Worm (Caenorhabditis elegans) whole organism, L1 larva: ENCODE data around the gene rsa-2.

Experiments used
- C04F5.9 ChIP-seq: sonication (generic microtip); optimal IDR thresholded peaks from 2 replicates; lab custom pipeline; 2016; ENCODE audit warnings: missing genetic modification characterization, missing compliant biosample characterization
- C16A3.4 ChIP-seq: fragments of 150-350 bp; optimal IDR thresholded peaks from 2 replicates; lab custom pipeline; 2014; ENCODE audit warnings: missing biosample characterization, missing genetic modification characterization
- C34B4.2 ChIP-seq: sonication (generic microtip); optimal IDR thresholded peaks from 2 replicates; lab custom pipeline; 2017; ENCODE audit warnings: mild to moderate bottlenecking, missing genetic modification characterization, missing compliant biosample characterization
- F16B12.6 ChIP-seq: fragments of 150-350 bp; optimal IDR thresholded peaks from 2 replicates; lab custom pipeline; 2014; ENCODE audit warnings: missing biosample characterization, missing genetic modification characterization
- Y116A8C.19 ChIP-seq: sonication (generic microtip); optimal IDR thresholded peaks from 2 replicates; lab custom pipeline; 2016; ENCODE audit warnings: missing compliant biosample characterization, missing genetic modification characterization, borderline replicate concordance
- blmp-1 ChIP-seq: fragments of 150-350 bp; optimal IDR thresholded peaks from 2 replicates; lab custom pipeline; 2014; ENCODE audit warnings: missing biosample characterization, missing genetic modification characterization
- ceh-63 ChIP-seq: fragments of 200-800 bp; sonication (Bioruptor generic); optimal IDR thresholded peaks from 2 replicates; lab custom pipeline; 2018; ENCODE audit warnings: mild to moderate bottlenecking, missing genetic modification characterization, missing compliant biosample characterization
- ceh-8 ChIP-seq: fragments of 200-800 bp; sonication (Bioruptor generic); optimal IDR thresholded peaks from 2 replicates; lab custom pipeline; 2018; ENCODE audit warnings: mild to moderate bottlenecking, missing genetic modification characterization, moderate library complexity, missing compliant biosample characterization
- ceh-90 ChIP-seq: sonication (generic microtip); optimal IDR thresholded peaks from 2 replicates; lab custom pipeline; 2016; ENCODE audit warnings: missing genetic modification characterization, missing compliant biosample characterization
- ces-1 ChIP-seq: fragments of 150-350 bp; optimal IDR thresholded peaks from 2 replicates; lab custom pipeline; 2014; ENCODE audit warnings: missing biosample characterization, missing genetic modification reagents, missing genetic modification characterization
- dpl-1 ChIP-seq, 3 experiments: fragments of 150-350 bp in 2 of 3; sonication (generic microtip) in 1 of 3; optimal IDR thresholded peaks; 2 replicates each; lab custom pipeline; 2014 to 2017; ENCODE audit warnings: missing biosample characterization in 3 of 3, missing genetic modification characterization in 3 of 3, missing genetic modification reagents in 3 of 3
- efl-1 ChIP-seq, 4 experiments: fragments of 150-350 bp; optimal IDR thresholded peaks in 3 of 4; peaks in 1 of 4; 1 replicate in 1 of 4; 2 replicates in 3 of 4; lab custom pipeline; 2014; ENCODE audit warnings: missing biosample characterization in 2 of 4, missing genetic modification characterization in 2 of 4, missing genetic modification reagents in 2 of 4
- elt-2 ChIP-seq: sonication (generic microtip); optimal IDR thresholded peaks from 2 replicates; lab custom pipeline; 2016; ENCODE audit warnings: missing genetic modification characterization, mild to moderate bottlenecking, inconsistent platforms, missing compliant biosample characterization, missing genetic modification reagents
- elt-3 ChIP-seq, 6 experiments: fragments of 150-350 bp in 1 of 6; sonication (generic microtip); optimal IDR thresholded peaks; 2 replicates each; lab custom pipeline; 2017 to 2018; ENCODE audit warnings: missing biosample characterization in 6 of 6, missing genetic modification characterization in 6 of 6, inconsistent platforms in 1 of 6
- isw-1 ChIP-seq: fragments of 200-800 bp; sonication (Bioruptor generic); IDR thresholded peaks from 2 replicates; pipeline ENCODE4 v1.3.6; 2022; ENCODE audit warnings: missing genetic modification characterization, missing compliant biosample characterization
- jun-1 ChIP-seq: fragments of 150-350 bp; optimal IDR thresholded peaks from 2 replicates; lab custom pipeline; 2014; ENCODE audit warnings: missing biosample characterization, missing genetic modification reagents, missing genetic modification characterization
- lin-15B ChIP-seq: fragments of 150-350 bp; sonication (generic microtip); optimal IDR thresholded peaks from 3 replicates; lab custom pipeline; 2014; ENCODE audit warnings: missing biosample characterization, missing genetic modification characterization
- lin-35 ChIP-seq, 2 experiments: fragments of 150-350 bp; optimal IDR thresholded peaks; 2 replicates each; lab custom pipeline; 2014; ENCODE audit warnings: missing biosample characterization in 2 of 2, missing genetic modification characterization in 2 of 2, missing genetic modification reagents in 2 of 2
- lsy-2 ChIP-seq, 2 experiments: fragments of 150-350 bp; optimal IDR thresholded peaks; 2 replicates each; lab custom pipeline; 2014; ENCODE audit warnings: missing biosample characterization in 2 of 2, missing genetic modification characterization in 2 of 2
- mab-9 ChIP-seq: fragments of 200-800 bp; sonication (Bioruptor generic); IDR thresholded peaks from 2 replicates; pipeline ENCODE4 v1.3.6; 2022; ENCODE audit warnings: missing genetic modification reagents, missing genetic modification characterization, missing compliant biosample characterization
- mep-1 ChIP-seq: fragments of 150-350 bp; optimal IDR thresholded peaks from 2 replicates; lab custom pipeline; 2014; ENCODE audit warnings: missing biosample characterization, missing genetic modification characterization
- nhr-47 ChIP-seq: sonication (generic microtip); optimal IDR thresholded peaks from 2 replicates; lab custom pipeline; 2016; ENCODE audit warnings: mild to moderate bottlenecking, missing genetic modification characterization, moderate library complexity, missing compliant biosample characterization
- nhr-77 ChIP-seq: fragments of 150-350 bp; optimal IDR thresholded peaks from 2 replicates; lab custom pipeline; 2014; ENCODE audit warnings: missing biosample characterization, missing genetic modification characterization
- nhr-84 ChIP-seq: sonication (generic microtip); optimal IDR thresholded peaks from 2 replicates; lab custom pipeline; 2017; ENCODE audit warnings: missing biosample characterization, missing genetic modification characterization
- nhr-85 ChIP-seq: sonication (generic microtip); peaks from one replicate; lab custom pipeline; 2016; ENCODE audit warnings: missing genetic modification characterization, inconsistent platforms, missing compliant biosample characterization
- nhr-90 ChIP-seq: sonication (generic microtip); optimal IDR thresholded peaks from 2 replicates; lab custom pipeline; 2016; ENCODE audit warnings: mild to moderate bottlenecking, missing genetic modification characterization, missing compliant biosample characterization; ENCODE audit not compliant: poor library complexity
- pag-3 ChIP-seq: sonication (generic microtip); optimal IDR thresholded peaks from 2 replicates; lab custom pipeline; 2017; ENCODE audit warnings: missing genetic modification characterization, mild to moderate bottlenecking, missing compliant biosample characterization, antibody characterized with exemption, borderline replicate concordance; ENCODE audit not compliant: insufficient read depth
- pax-3 ChIP-seq: fragments of 200-800 bp; sonication (Bioruptor generic); optimal IDR thresholded peaks from 2 replicates; lab custom pipeline; 2018; ENCODE audit warnings: mild to moderate bottlenecking, missing genetic modification characterization, moderate library complexity, missing compliant biosample characterization
- pqm-1 ChIP-seq: sonication (generic microtip); optimal IDR thresholded peaks from 3 replicates; lab custom pipeline; 2017; ENCODE audit warnings: missing biosample characterization, missing genetic modification characterization
- skn-1 ChIP-seq: fragments of 150-350 bp; optimal IDR thresholded peaks from 2 replicates; lab custom pipeline; 2014; ENCODE audit warnings: missing biosample characterization, missing genetic modification characterization
- snpc-4 ChIP-seq: fragments of 150-350 bp; optimal IDR thresholded peaks from 2 replicates; lab custom pipeline; 2014; ENCODE audit warnings: missing biosample characterization, missing genetic modification characterization
- snu-23 ChIP-seq: sonication (generic microtip); optimal IDR thresholded peaks from 2 replicates; lab custom pipeline; 2016; ENCODE audit warnings: missing genetic modification characterization, missing compliant biosample characterization
- sox-4 ChIP-seq: sonication (generic microtip); optimal IDR thresholded peaks from 2 replicates; lab custom pipeline; 2016; ENCODE audit warnings: missing genetic modification characterization, missing compliant biosample characterization
- sup-37 ChIP-seq: fragments of 200-800 bp; sonication (Bioruptor generic); optimal IDR thresholded peaks from 2 replicates; lab custom pipeline; 2018; ENCODE audit warnings: mild to moderate bottlenecking, missing genetic modification characterization, missing compliant biosample characterization
- tlp-1 ChIP-seq: fragments of 150-350 bp; optimal IDR thresholded peaks from 2 replicates; lab custom pipeline; 2014; ENCODE audit warnings: missing biosample characterization, missing genetic modification characterization
- unc-98 ChIP-seq: fragments of 200-800 bp; sonication (Bioruptor generic); IDR thresholded peaks from 2 replicates; pipeline ENCODE4 v1.3.6; 2022; ENCODE audit warnings: missing genetic modification characterization, missing compliant biosample characterization
- ztf-11 ChIP-seq, 2 experiments: sonication (generic microtip); optimal IDR thresholded peaks; 2 replicates each; lab custom pipeline; 2016 to 2017; ENCODE audit warnings: missing genetic modification characterization in 2 of 2, missing biosample characterization in 1 of 2, missing compliant biosample characterization in 1 of 2

rsa-2 gene

DNA sequence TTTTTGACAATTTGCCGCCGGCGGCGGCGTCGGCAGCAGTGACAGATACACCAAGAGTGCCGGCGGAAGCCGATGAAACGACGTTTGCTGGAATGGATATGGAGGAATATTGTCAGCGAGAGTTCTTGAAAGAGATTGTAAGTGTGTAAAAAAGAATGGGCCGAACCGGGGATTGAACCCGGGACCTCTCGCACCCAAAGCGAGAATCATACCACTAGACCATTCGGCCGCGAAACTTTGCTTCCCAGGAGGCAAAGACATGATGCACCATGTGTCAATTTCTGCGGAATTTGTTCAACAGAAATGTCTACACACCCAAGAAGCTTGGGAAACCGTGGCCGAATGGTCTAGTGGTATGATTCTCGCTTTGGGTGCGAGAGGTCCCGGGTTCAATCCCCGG is 3.4 kb downstream of the rsa-2 start (continued):
- no peak for TF ChIP-seq Y116A8C.19 (tag; lab: Kevin White, UChicago)
- TF ChIP-seq jun-1 (tag; lab: Kevin White, UChicago), result peak; percentile 89
- no peak for TF ChIP-seq pag-3 (tag; lab: Kevin White, UChicago)
- TF ChIP-seq sox-4 (tag; lab: Kevin White, UChicago), result peak; percentile 50
- no peak for TF ChIP-seq nhr-84
- TF ChIP-seq ceh-63 (GFP tag; lab: Kevin White, UChicago), result peak; percentile 19
- TF ChIP-seq nhr-90 (tag; lab: Kevin White, UChicago), result peak; percentile 93
- TF ChIP-seq skn-1 (tag; lab: Kevin White, UChicago), result peak; percentile 79
- peak; percentile 69 for TF ChIP-seq F16B12.6
- peak; percentile 85 for TF ChIP-seq mab-9 (GFP tag; lab: Robert Waterston, UW)
- TF ChIP-seq dpl-1 (GFP tag; optimal IDR thresholded peaks at IDR 0.05; lab: Kevin White, UChicago), result peak; percentile 58 to 78 (median 77)
- peak in 1 of 2 experiments; percentile 57 for TF ChIP-seq ztf-11 (tag; optimal IDR thresholded peaks at IDR 0.05; lab: Kevin White, UChicago)
- peak; percentile 77 for TF ChIP-seq mep-1
- no peak for TF ChIP-seq C34B4.2 (tag; lab: Kevin White, UChicago)
- no peak for TF ChIP-seq pax-3 (tag; lab: Kevin White, UChicago)
- peak; percentile 69 for TF ChIP-seq unc-98 (GFP tag; lab: Robert Waterston, UW)
- TF ChIP-seq snpc-4 (tag; lab: Kevin White, UChicago), result peak; percentile 68
- no peak for TF ChIP-seq ceh-90 (tag; lab: Kevin White, UChicago)
- peak; percentile 81 for TF ChIP-seq C16A3.4 (tag; lab: Kevin White, UChicago)
- TF ChIP-seq efl-1 (optimal IDR thresholded peaks at IDR 0.05; lab: Kevin White, UChicago), result peak; percentile 63 to 82
- peak; percentile 75 to 98 for TF ChIP-seq efl-1 (GFP tag; optimal IDR thresholded peaks at IDR 0.05 in 1 of 2; lab: Kevin White, UChicago)
- peak; percentile 52 for TF ChIP-seq C04F5.9 (tag; lab: Kevin White, UChicago)
- TF ChIP-seq nhr-85, result peak; percentile 90
- TF ChIP-seq ces-1, result no peak
- peak; percentile 66 for TF ChIP-seq isw-1 (GFP tag; lab: Robert Waterston, UW)
- TF ChIP-seq lin-15B (tag; lab: Kevin White, UChicago), result no peak
- peak; percentile 59 for TF ChIP-seq ceh-8
- TF ChIP-seq tlp-1 (tag; lab: Kevin White, UChicago), result no peak
- peak; percentile 93 for TF ChIP-seq nhr-47 (tag; lab: Kevin White, UChicago)
- TF ChIP-seq elt-3 (tag; optimal IDR thresholded peaks at IDR 0.05; lab: Kevin White, UChicago), result peak in 3 of 6 experiments; percentile 4 to 76 (median 5)
- peak; percentile 47 for TF ChIP-seq elt-2 (tag; lab: Kevin White, UChicago)
- TF ChIP-seq, all 84 proteins: peak for 54

- TF ChIP-seq efl-1 (optimal IDR thresholded peaks at IDR 0.05; lab: Kevin White, UChicago) (no peak), efl-1 (GFP tag; optimal IDR thresholded peaks at IDR 0.05 in 1 of 2; lab: Kevin White, UChicago) (peak in 1 of 2 experiments; percentile 33), snu-23 (GFP tag; lab: Kevin White, UChicago) (no peak)
Observed at ce11 chrIII:11068553-11068952, 5.3 kb downstream of the rsa-2 start, which contains the start of gene W09D6.1. W09D6.1 (plus strand) TSS chrIII:11068853.

ce11 chrIII:11069265-11069664 is 6.0 kb downstream of the rsa-2 start:
- no peak for TF ChIP-seq efl-1 (optimal IDR thresholded peaks at IDR 0.05; lab: Kevin White, UChicago)
- peak in 1 of 2 experiments; percentile 16 for TF ChIP-seq efl-1 (GFP tag; optimal IDR thresholded peaks at IDR 0.05 in 1 of 2; lab: Kevin White, UChicago)
- TF ChIP-seq C16A3.4 (tag; lab: Kevin White, UChicago), result no peak

DNA sequence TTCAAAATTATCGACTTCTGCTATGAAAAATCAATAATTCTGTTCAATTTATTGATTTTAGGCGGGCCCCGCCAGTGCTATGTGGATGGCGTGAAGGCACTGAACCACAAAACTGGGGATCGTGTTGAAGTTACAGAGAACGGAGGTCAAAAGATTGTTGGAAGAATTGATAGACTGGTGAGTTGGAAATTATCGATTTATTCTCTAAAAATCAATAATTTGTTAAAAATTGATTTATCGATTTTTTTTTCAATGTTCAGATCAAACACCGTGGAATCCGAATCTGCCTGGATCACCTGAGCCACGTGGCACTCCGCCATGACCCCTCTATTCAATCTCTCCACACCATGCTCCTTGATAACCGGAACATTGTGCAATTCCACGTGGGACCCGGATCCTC is 6.9 kb downstream of the rsa-2 start:
- TF ChIP-seq pqm-1 (tag; lab: Kevin White, UChicago), result no peak
- no peak for TF ChIP-seq nhr-77 (tag; lab: Kevin White, UChicago)
- TF ChIP-seq dpl-1 (GFP tag; optimal IDR thresholded peaks at IDR 0.05; lab: Kevin White, UChicago), result no peak
- TF ChIP-seq lin-35 (GFP tag; optimal IDR thresholded peaks at IDR 0.05; lab: Kevin White, UChicago), result no peak
- no peak for TF ChIP-seq nhr-47 (tag; lab: Kevin White, UChicago)
- no peak for TF ChIP-seq blmp-1 (tag; lab: Kevin White, UChicago)
- no peak for TF ChIP-seq ceh-90 (tag; lab: Kevin White, UChicago)
- TF ChIP-seq lsy-2 (tag; optimal IDR thresholded peaks at IDR 0.05; lab: Kevin White, UChicago), result no peak
- no peak for TF ChIP-seq sup-37 (GFP tag; lab: Kevin White, UChicago)
- TF ChIP-seq ceh-8, result no peak
